Worm (Caenorhabditis elegans): ENCODE results near the gene sre-28.

DNA sequence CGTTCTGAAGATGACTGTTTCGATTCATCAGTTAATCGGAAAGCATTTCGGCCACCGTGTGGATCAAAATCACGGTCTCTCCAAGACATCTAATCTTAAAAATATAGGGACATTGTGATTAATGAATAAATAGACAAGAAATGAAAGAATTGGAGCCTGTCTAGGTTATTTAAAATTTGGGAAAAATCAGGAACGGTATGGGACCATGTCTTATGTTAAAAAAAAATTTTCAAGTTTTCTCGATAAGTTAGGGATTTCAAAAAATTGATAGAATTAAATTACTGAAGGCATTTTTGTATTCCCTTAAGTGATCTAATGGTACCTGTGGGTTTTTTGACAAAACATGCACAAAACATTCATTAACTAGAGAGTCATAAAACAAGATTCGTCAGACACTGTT lies 31.9 kb downstream of the sre-28 start, which contains the start of gene unc-41:
- TF ChIP-seq unc-3 (GFP tag; conservative IDR thresholded peaks at IDR 0.05) (no peak), unc-3 (tag; optimal IDR thresholded peaks at IDR 0.05) (no peak), syd-9 (tag; optimal IDR thresholded peaks at IDR 0.05) (no peak), pax-1 (tag; optimal IDR thresholded peaks at IDR 0.05) (no peak), nfya-1 (tag; optimal IDR thresholded peaks at IDR 0.05) (no peak), fkh-10 (GFP tag; optimal IDR thresholded peaks at IDR 0.05) (no peak), ama-1 (optimal IDR thresholded peaks at IDR 0.05) (no peak)
